Fruit fly (Drosophila melanogaster) whole organism, embryonic: Measurements from ENCODE around the gene Apt1.
A peak's percentile ranks its signal among the peaks of the same experiment; 100 is the strongest.

ENCODE experiments used
- Asciz ChIP-seq: fragments of 200-800 bp; sonication (Bioruptor generic); optimal IDR thresholded peaks from 2 replicates; lab custom pipeline; 2017; ENCODE audit warnings: missing biosample characterization, mild to moderate bottlenecking, missing genetic modification characterization, missing genetic modification reagents
- BEAF-32 ChIP-seq: fragments of 200-800 bp; sonication (Bioruptor generic); optimal IDR thresholded peaks from 3 replicates; lab custom pipeline; 2017; ENCODE audit warnings: missing biosample characterization, missing genetic modification characterization, mild to moderate bottlenecking, moderate library complexity, missing genetic modification reagents
- Blimp-1 ChIP-seq: fragments of 200-800 bp; sonication (Bioruptor generic); optimal IDR thresholded peaks from 3 replicates; lab custom pipeline; 2018; ENCODE audit warnings: missing biosample characterization, missing genetic modification characterization, mild to moderate bottlenecking, moderate library complexity, missing genetic modification reagents
- Bteb2 ChIP-seq: fragments of 200-800 bp; sonication (Bioruptor generic); optimal IDR thresholded peaks from 2 replicates; lab custom pipeline; 2016; ENCODE audit warnings: missing biosample characterization, missing genetic modification characterization
- CG10274 ChIP-seq: fragments of 200-800 bp; sonication (Bioruptor generic); optimal IDR thresholded peaks from 3 replicates; lab custom pipeline; 2017; ENCODE audit warnings: missing biosample characterization, mild to moderate bottlenecking, missing genetic modification characterization
- CG10366 ChIP-seq: fragments of 200-800 bp; sonication (Bioruptor generic); IDR thresholded peaks from 2 replicates; pipeline ENCODE4 v1.3.6; 2022; ENCODE audit warnings: missing biosample characterization, missing genetic modification characterization
- CG11247 ChIP-seq: fragments of 200-800 bp; sonication (Bioruptor generic); IDR thresholded peaks from 2 replicates; pipeline ENCODE4 v1.3.6; 2022; ENCODE audit warnings: missing biosample characterization, missing genetic modification characterization
- CG1233 ChIP-seq: fragments of 200-800 bp; sonication (Bioruptor generic); optimal IDR thresholded peaks from 4 replicates; lab custom pipeline; 2018; ENCODE audit warnings: missing biosample characterization, mild to moderate bottlenecking, missing genetic modification characterization
- CG12659 ChIP-seq: fragments of 200-800 bp; sonication (Bioruptor generic); optimal IDR thresholded peaks from 3 replicates; lab custom pipeline; 2017; ENCODE audit warnings: mild to moderate bottlenecking, missing biosample characterization, missing genetic modification reagents, missing genetic modification characterization
- CG13296 ChIP-seq: fragments of 200-800 bp; sonication (Bioruptor generic); optimal IDR thresholded peaks from 3 replicates; lab custom pipeline; 2018; ENCODE audit warnings: missing biosample characterization, mild to moderate bottlenecking, missing genetic modification characterization
- CG13424 ChIP-seq: fragments of 200-800 bp; sonication (Bioruptor generic); optimal IDR thresholded peaks from 2 replicates; lab custom pipeline; 2019; ENCODE audit warnings: missing biosample characterization, mild to moderate bottlenecking, missing genetic modification characterization, moderate library complexity
- CG14667 ChIP-seq: fragments of 200-800 bp; sonication (Bioruptor generic); IDR thresholded peaks from 2 replicates; pipeline ENCODE4 v1.3.6; 2022; ENCODE audit warnings: missing biosample characterization, missing genetic modification characterization
- CG15479 ChIP-seq: fragments of 200-800 bp; sonication (Bioruptor generic); optimal IDR thresholded peaks from 3 replicates; lab custom pipeline; 2019; ENCODE audit warnings: missing biosample characterization, mild to moderate bottlenecking, missing genetic modification characterization, moderate library complexity
- CG15514 ChIP-seq: fragments of 200-800 bp; sonication (Bioruptor generic); optimal IDR thresholded peaks from 3 replicates; lab custom pipeline; 2017; ENCODE audit warnings: missing biosample characterization, missing genetic modification characterization, mild to moderate bottlenecking, moderate library complexity, missing genetic modification reagents
- CG1832 ChIP-seq: fragments of 200-800 bp; sonication (Bioruptor generic); optimal IDR thresholded peaks from 2 replicates; lab custom pipeline; 2017; ENCODE audit warnings: missing biosample characterization, mild to moderate bottlenecking, missing genetic modification characterization, inconsistent platforms
- CG2712 ChIP-seq: fragments of 200-800 bp; optimal IDR thresholded peaks from 3 replicates; lab custom pipeline; 2019; ENCODE audit warnings: missing biosample characterization, mild to moderate bottlenecking, missing genetic modification characterization, moderate library complexity
- CG31224 ChIP-seq: fragments of 200-800 bp; sonication (Bioruptor generic); IDR thresholded peaks from 2 replicates; pipeline ENCODE4 v1.3.6; 2022; ENCODE audit warnings: missing biosample characterization, missing genetic modification characterization
- CG4404 ChIP-seq: fragments of 200-800 bp; sonication (Bioruptor generic); IDR thresholded peaks from 2 replicates; pipeline ENCODE4 v1.3.6; 2022; ENCODE audit warnings: missing biosample characterization, missing genetic modification characterization
- CG6175 ChIP-seq: fragments of 200-800 bp; sonication (Bioruptor generic); IDR thresholded peaks from 3 replicates; pipeline ENCODE4 v1.3.6; 2022; ENCODE audit warnings: missing biosample characterization, missing genetic modification characterization
- CG6689 ChIP-seq: fragments of 200-800 bp; sonication (Bioruptor generic); IDR thresholded peaks from 2 replicates; pipeline ENCODE4 v1.3.6; 2022; ENCODE audit warnings: missing biosample characterization, missing genetic modification characterization
- CG7357 ChIP-seq: fragments of 200-800 bp; sonication (Bioruptor generic); IDR thresholded peaks from 3 replicates; pipeline ENCODE4 v1.3.6; 2022; ENCODE audit warnings: missing biosample characterization, missing genetic modification characterization
- CG7372 ChIP-seq: fragments of 200-800 bp; sonication (Bioruptor generic); IDR thresholded peaks from 2 replicates; pipeline ENCODE4 v1.3.6; 2022; ENCODE audit warnings: missing biosample characterization, missing genetic modification characterization
- CG7786 ChIP-seq: fragments of 200-800 bp; sonication (Bioruptor generic); optimal IDR thresholded peaks from 2 replicates; lab custom pipeline; 2016; ENCODE audit warnings: missing biosample characterization, missing genetic modification characterization
- CG8944 ChIP-seq: fragments of 200-800 bp; sonication (Bioruptor generic); optimal IDR thresholded peaks from 3 replicates; lab custom pipeline; 2016; ENCODE audit warnings: missing biosample characterization, missing genetic modification characterization
- CkIIα-i1 ChIP-seq: fragments of 200-800 bp; sonication (Bioruptor generic); IDR thresholded peaks from 2 replicates; pipeline ENCODE4 v1.3.6; 2022; ENCODE audit warnings: missing biosample characterization, missing genetic modification characterization
- CrebB ChIP-seq: fragments of 200-800 bp; sonication (Bioruptor generic); optimal IDR thresholded peaks from 3 replicates; lab custom pipeline; 2018; ENCODE audit warnings: missing biosample characterization, mild to moderate bottlenecking, missing genetic modification characterization
- Dll ChIP-seq: fragments of 200-800 bp; sonication (Bioruptor generic); IDR thresholded peaks from 4 replicates; pipeline ENCODE4 v1.3.6; 2022; ENCODE audit warnings: missing biosample characterization, missing genetic modification characterization; ENCODE audit not compliant: partially characterized antibody
- Fer1 ChIP-seq: fragments of 200-800 bp; sonication (Bioruptor generic); optimal IDR thresholded peaks from 2 replicates; lab custom pipeline; 2017; ENCODE audit warnings: missing biosample characterization, mild to moderate bottlenecking, missing genetic modification characterization
- Max ChIP-seq: fragments of 200-800 bp; sonication (Bioruptor generic); optimal IDR thresholded peaks from 2 replicates; lab custom pipeline; 2016; ENCODE audit warnings: missing biosample characterization, mild to moderate bottlenecking, missing genetic modification characterization
- Nf-YB ChIP-seq: fragments of 200-800 bp; sonication (Bioruptor generic); optimal IDR thresholded peaks from 3 replicates; lab custom pipeline; 2019; ENCODE audit warnings: missing biosample characterization, mild to moderate bottlenecking, missing genetic modification characterization, moderate library complexity
- Pdp1 ChIP-seq, 2 experiments: fragments of 200-800 bp; sonication (Bioruptor generic); optimal IDR thresholded peaks; 3 replicates each; lab custom pipeline; 2016; ENCODE audit warnings: missing biosample characterization in 2 of 2, missing genetic modification characterization in 2 of 2, mild to moderate bottlenecking in 1 of 2, moderate library complexity in 1 of 2
- Sox102F ChIP-seq: fragments of 200-800 bp; sonication (Bioruptor generic); optimal IDR thresholded peaks from 2 replicates; lab custom pipeline; 2018; ENCODE audit warnings: missing biosample characterization, mild to moderate bottlenecking, missing genetic modification characterization, moderate library complexity
- TFAM ChIP-seq: fragments of 200-800 bp; sonication (Bioruptor generic); optimal IDR thresholded peaks from 2 replicates; lab custom pipeline; 2017; ENCODE audit warnings: missing biosample characterization, missing genetic modification characterization, inconsistent platforms
- Xbp1 ChIP-seq: fragments of 200-800 bp; sonication (Bioruptor generic); optimal IDR thresholded peaks from 3 replicates; lab custom pipeline; 2016; ENCODE audit warnings: missing biosample characterization, mild to moderate bottlenecking, missing genetic modification characterization
- ato ChIP-seq: fragments of 200-800 bp; sonication (Bioruptor generic); IDR thresholded peaks from 2 replicates; pipeline ENCODE4 v1.3.6; 2022; ENCODE audit warnings: missing biosample characterization, missing genetic modification characterization; ENCODE audit not compliant: partially characterized antibody
- cg ChIP-seq: fragments of 200-800 bp; sonication (Bioruptor generic); optimal IDR thresholded peaks from 3 replicates; lab custom pipeline; 2019; ENCODE audit warnings: missing biosample characterization, mild to moderate bottlenecking, missing genetic modification characterization, moderate library complexity
- croc ChIP-seq: fragments of 200-800 bp; sonication (Bioruptor generic); conservative IDR thresholded peaks from 3 replicates; pipeline ENCODE4 v1.3.6; 2022; ENCODE audit warnings: missing biosample characterization, missing genetic modification characterization
- ems ChIP-seq: fragments of 200-800 bp; sonication (Bioruptor generic); optimal IDR thresholded peaks from 3 replicates; lab custom pipeline; 2016; ENCODE audit warnings: missing biosample characterization, missing genetic modification characterization
- h ChIP-seq: fragments of >200 bp; optimal IDR thresholded peaks from 2 replicates; lab custom pipeline; 2017
- her ChIP-seq: fragments of 200-800 bp; sonication (Bioruptor generic); optimal IDR thresholded peaks from 2 replicates; lab custom pipeline; 2016; ENCODE audit warnings: missing biosample characterization, missing genetic modification characterization
- ind ChIP-seq: fragments of 200-800 bp; sonication (Bioruptor generic); optimal IDR thresholded peaks from 3 replicates; lab custom pipeline; 2016; ENCODE audit warnings: missing biosample characterization, missing genetic modification characterization
- insv ChIP-seq, 2 experiments: fragments of 200-800 bp; sonication (Bioruptor generic); optimal IDR thresholded peaks; 3 replicates each; lab custom pipeline; 2016 to 2018; ENCODE audit warnings: missing biosample characterization in 2 of 2, missing genetic modification characterization in 2 of 2
- kah ChIP-seq: fragments of 200-800 bp; sonication (Bioruptor generic); optimal IDR thresholded peaks from 2 replicates; lab custom pipeline; 2018; ENCODE audit warnings: missing biosample characterization, mild to moderate bottlenecking, missing genetic modification characterization
- lbe ChIP-seq: fragments of 200-800 bp; sonication (Bioruptor generic); optimal IDR thresholded peaks from 2 replicates; lab custom pipeline; 2016; ENCODE audit warnings: missing biosample characterization, mild to moderate bottlenecking, missing genetic modification characterization
- lmd ChIP-seq: fragments of 200-800 bp; sonication (Bioruptor generic); IDR thresholded peaks from 2 replicates; pipeline ENCODE4 v1.3.6; 2022; ENCODE audit warnings: missing biosample characterization, missing genetic modification characterization
- pho ChIP-seq: fragments of 200-800 bp; sonication (Bioruptor generic); optimal IDR thresholded peaks from 2 replicates; lab custom pipeline; 2016; ENCODE audit warnings: missing biosample characterization, missing genetic modification characterization
- pum ChIP-seq: fragments of 200-800 bp; sonication (Bioruptor generic); optimal IDR thresholded peaks from 2 replicates; lab custom pipeline; 2016; ENCODE audit warnings: missing biosample characterization, missing genetic modification characterization
- sna ChIP-seq: fragments of 200-800 bp; sonication (Bioruptor generic); IDR thresholded peaks from 2 replicates; pipeline ENCODE4 v1.3.6; 2022; ENCODE audit warnings: missing biosample characterization, missing genetic modification characterization; ENCODE audit not compliant: partially characterized antibody
- stc ChIP-seq: fragments of 200-800 bp; sonication (Bioruptor generic); IDR thresholded peaks from 2 replicates; pipeline ENCODE4 v1.3.6; 2022; ENCODE audit warnings: missing biosample characterization, missing genetic modification characterization
- tll ChIP-seq, 2 experiments: fragments of 200-800 bp in 1 of 2; fragments of >200 bp in 1 of 2; sonication (Bioruptor generic) in 1 of 2; optimal IDR thresholded peaks; 2 replicates each; lab custom pipeline; 2017 to 2019; ENCODE audit warnings: missing biosample characterization in 2 of 2, missing genetic modification characterization in 2 of 2, mild to moderate bottlenecking in 1 of 2, moderate library complexity in 1 of 2

Apt1 gene

DNA sequence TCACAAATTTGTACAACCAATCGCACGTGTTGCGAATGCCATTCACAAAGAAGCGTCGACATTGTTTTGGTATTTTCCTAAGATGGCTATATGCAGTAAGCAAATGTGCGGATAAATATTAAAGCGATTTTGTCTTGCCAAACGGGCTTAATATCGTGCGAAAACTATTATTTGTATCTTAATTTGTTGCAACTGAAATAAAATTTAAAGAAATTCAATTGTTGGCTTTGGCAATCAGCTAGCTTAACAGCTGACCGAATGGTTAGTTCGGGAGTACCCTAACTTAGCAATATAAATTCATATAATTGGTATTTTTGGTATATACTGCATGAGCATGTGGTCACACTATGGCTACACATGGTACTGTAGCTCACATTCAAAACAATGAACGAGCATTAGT lies 20.6 kb downstream of the Apt1 start, which contains the start of the genes RIOK1 and Polr3H (continued):
- TF ChIP-seq CG1832 (GFP tag; lab: Kevin White, UChicago) = no peak
- TF ChIP-seq CG11247 (GFP tag; lab: Robert Waterston, UW) = peak; percentile 46; the same call in 1 of the 2 replicates
- no peak for TF ChIP-seq CG7357 (GFP tag; lab: Robert Waterston, UW)
- no peak for TF ChIP-seq CG31224
- peak; percentile 58 for TF ChIP-seq CG6689
- no peak for TF ChIP-seq CG10274 (GFP tag; lab: Kevin White, UChicago)
- TF ChIP-seq croc = no peak
- TF ChIP-seq pum = peak; percentile 75
- no peak for TF ChIP-seq sna (GFP tag; lab: Robert Waterston, UW)
- TF ChIP-seq tll (GFP tag; optimal IDR thresholded peaks at IDR 0.05; lab: Kevin White, UChicago) = no peak
- no peak for TF ChIP-seq Nf-YB (GFP tag; lab: Kevin White, UChicago)
- TF ChIP-seq Fer1 (GFP tag; lab: Kevin White, UChicago) = no peak
- no peak for TF ChIP-seq CG2712 (tag; lab: Kevin White, UChicago)
- peak; percentile 64 for TF ChIP-seq lmd (GFP tag; lab: Robert Waterston, UW)
- TF ChIP-seq CG14667 = no peak; the same call in 1 of the 2 replicates
- TF ChIP-seq CG7372 (GFP tag; lab: Robert Waterston, UW) = peak; percentile 54; the same call in 1 of the 2 replicates
- no peak for TF ChIP-seq kah (GFP tag; lab: Kevin White, UChicago)
- peak; percentile 74 for TF ChIP-seq CG8944 (GFP tag; lab: Kevin White, UChicago)
- TF ChIP-seq CG4404 (GFP tag; lab: Robert Waterston, UW) = peak; percentile 24; the same call in 1 of the 2 replicates
- peak; percentile 76 for TF ChIP-seq ind (GFP tag; lab: Kevin White, UChicago)
- peak; percentile 99 for TF ChIP-seq Max (GFP tag; lab: Kevin White, UChicago)
- TF ChIP-seq CG15514 (GFP tag; lab: Kevin White, UChicago) = peak; percentile 71
- no peak for TF ChIP-seq TFAM (GFP tag; lab: Kevin White, UChicago)
- TF ChIP-seq Dll (GFP tag; lab: Robert Waterston, UW) = peak; percentile 54; the same call in 1 of the 4 replicates
- peak; percentile 29 for TF ChIP-seq CrebB (tag; lab: Kevin White, UChicago)
- no peak for TF ChIP-seq CG13296 (GFP tag; lab: Kevin White, UChicago)
- peak; percentile 72 for TF ChIP-seq CG12659 (GFP tag; lab: Kevin White, UChicago)
- peak; percentile 73 for TF ChIP-seq Bteb2 (GFP tag; lab: Kevin White, UChicago)
- TF ChIP-seq Asciz (GFP tag; lab: Kevin White, UChicago) = no peak
- TF ChIP-seq h = no peak
- TF ChIP-seq her (GFP tag; lab: Kevin White, UChicago) = peak; percentile 63
- peak; percentile 52 for TF ChIP-seq CG15479
- TF ChIP-seq CG6175 = no peak
- TF ChIP-seq Sox102F (GFP tag; lab: Kevin White, UChicago) = no peak
- peak; percentile 83 for TF ChIP-seq ems (GFP tag; lab: Kevin White, UChicago)
- TF ChIP-seq stc (GFP tag; lab: Robert Waterston, UW) = peak; percentile 59; the same call in 1 of the 2 replicates
- TF ChIP-seq Pdp1 (GFP tag; optimal IDR thresholded peaks at IDR 0.05; lab: Kevin White, UChicago) = peak in 1 of 2 experiments; percentile 10
- peak; percentile 69 for TF ChIP-seq CG13424 (tag; lab: Kevin White, UChicago)
- no peak for TF ChIP-seq ato (GFP tag; lab: Robert Waterston, UW)
- no peak for TF ChIP-seq cg (GFP tag; lab: Kevin White, UChicago)
- peak; percentile 67 for TF ChIP-seq CG10366 (GFP tag; lab: Robert Waterston, UW)
- TF ChIP-seq lbe = no peak
- TF ChIP-seq Xbp1 (GFP tag; lab: Kevin White, UChicago) = peak; percentile 79
- TF ChIP-seq CkIIα-i1 (GFP tag; lab: Robert Waterston, UW) = no peak
- TF ChIP-seq BEAF-32 = peak; percentile 50
- TF ChIP-seq CG1233 (GFP tag; lab: Kevin White, UChicago) = peak; percentile 55
- TF ChIP-seq insv (GFP tag; optimal IDR thresholded peaks at IDR 0.05; lab: Kevin White, UChicago) = no peak
- TF ChIP-seq CG7786 = peak; percentile 75
- TF ChIP-seq Blimp-1 (GFP tag; lab: Kevin White, UChicago) = no peak
- peak; percentile 80 for TF ChIP-seq pho (GFP tag; lab: Kevin White, UChicago)
